Worm (Caenorhabditis elegans) whole organism, late embryonic: ENCODE data around the gene F56C3.10.
"Not testable (repeated sequence)": the region's sequence is repeated elsewhere in the genome, so short reads cannot be mapped to it uniquely, and the experiment has no call there.

Source experiments
- C08G9.2 ChIP-seq: sonication (generic microtip); optimal IDR thresholded peaks from 2 replicates; lab custom pipeline; 2016; ENCODE audit warnings: mild to moderate bottlenecking, missing genetic modification characterization, moderate library complexity, missing compliant biosample characterization
- C38D4.7 ChIP-seq: fragments of 200-800 bp; sonication (Bioruptor generic); optimal IDR thresholded peaks from 2 replicates; lab custom pipeline; 2018; ENCODE audit warnings: mild to moderate bottlenecking, missing genetic modification characterization, moderate library complexity, missing compliant biosample characterization
- K09A11.1 ChIP-seq: sonication (generic microtip); optimal IDR thresholded peaks from 2 replicates; lab custom pipeline; 2017; ENCODE audit warnings: antibody characterized with exemption, mild to moderate bottlenecking, missing genetic modification characterization, missing compliant biosample characterization; ENCODE audit not compliant: insufficient read depth
- ama-1 ChIP-seq: fragments of 150-350 bp; optimal IDR thresholded peaks from 2 replicates; lab custom pipeline; 2014
- ceh-19 ChIP-seq: fragments of 200-800 bp; sonication (Bioruptor generic); optimal IDR thresholded peaks from 2 replicates; lab custom pipeline; 2018; ENCODE audit warnings: mild to moderate bottlenecking, missing genetic modification characterization, missing compliant biosample characterization
- ceh-2 ChIP-seq: sonication (generic microtip); optimal IDR thresholded peaks from 2 replicates; lab custom pipeline; 2016; ENCODE audit warnings: missing genotype, missing genetic modification characterization, missing compliant biosample characterization
- ceh-22 ChIP-seq: sonication (generic microtip); optimal IDR thresholded peaks from 2 replicates; lab custom pipeline; 2017; ENCODE audit warnings: missing biosample characterization, missing genetic modification characterization
- ceh-24 ChIP-seq: sonication (generic microtip); optimal IDR thresholded peaks from 2 replicates; lab custom pipeline; 2016; ENCODE audit warnings: mild to moderate bottlenecking, missing genetic modification characterization, missing compliant biosample characterization
- ceh-31 ChIP-seq: sonication (generic microtip); optimal IDR thresholded peaks from 2 replicates; lab custom pipeline; 2016; ENCODE audit warnings: missing genetic modification characterization, missing compliant biosample characterization
- ceh-34 ChIP-seq: sonication (generic microtip); optimal IDR thresholded peaks from 2 replicates; lab custom pipeline; 2016; ENCODE audit warnings: mild to moderate bottlenecking, missing genetic modification characterization, missing compliant biosample characterization
- ceh-45 ChIP-seq: fragments of 200-800 bp; sonication (Bioruptor generic); IDR thresholded peaks from 2 replicates; pipeline ENCODE4 v1.3.6; 2022; ENCODE audit warnings: missing genetic modification reagents, missing genetic modification characterization, missing compliant biosample characterization
- ceh-48 ChIP-seq: sonication (generic microtip); optimal IDR thresholded peaks from 2 replicates; lab custom pipeline; 2016; ENCODE audit warnings: missing genetic modification characterization, inconsistent platforms, missing compliant biosample characterization
- ceh-6 ChIP-seq: fragments of 200-800 bp; sonication (Bioruptor generic); optimal IDR thresholded peaks from 2 replicates; lab custom pipeline; 2018; ENCODE audit warnings: mild to moderate bottlenecking, missing genetic modification characterization, missing compliant biosample characterization
- ceh-9 ChIP-seq: sonication (generic microtip); optimal IDR thresholded peaks from 2 replicates; lab custom pipeline; 2016; ENCODE audit warnings: mild to moderate bottlenecking, missing genetic modification characterization, inconsistent platforms, missing compliant biosample characterization
- dve-1 ChIP-seq: sonication (generic microtip); optimal IDR thresholded peaks from 2 replicates; lab custom pipeline; 2017; ENCODE audit warnings: antibody characterized with exemption, mild to moderate bottlenecking, missing genetic modification characterization, missing compliant biosample characterization
- elt-2 ChIP-seq: sonication (generic microtip); optimal IDR thresholded peaks from 2 replicates; lab custom pipeline; 2016; ENCODE audit warnings: missing genetic modification reagents, missing genetic modification characterization, missing compliant biosample characterization
- fax-1 ChIP-seq: sonication (generic microtip); optimal IDR thresholded peaks from 2 replicates; lab custom pipeline; 2016; ENCODE audit warnings: missing genotype, missing genetic modification characterization, missing compliant biosample characterization
- fkh-10 ChIP-seq: fragments of 150-350 bp; optimal IDR thresholded peaks from 2 replicates; lab custom pipeline; 2014; ENCODE audit warnings: missing biosample characterization, missing genetic modification reagents, missing genetic modification characterization
- fkh-6 ChIP-seq: sonication (generic microtip); optimal IDR thresholded peaks from 2 replicates; lab custom pipeline; 2016; ENCODE audit warnings: missing genetic modification characterization, missing compliant biosample characterization
- gmeb-2 ChIP-seq: sonication (generic microtip); optimal IDR thresholded peaks from 2 replicates; lab custom pipeline; 2016; ENCODE audit warnings: missing genetic modification characterization, inconsistent platforms, missing compliant biosample characterization
- hlh-15 ChIP-seq: sonication (generic microtip); optimal IDR thresholded peaks from 2 replicates; lab custom pipeline; 2016; ENCODE audit warnings: missing genetic modification characterization, missing compliant biosample characterization
- hlh-30 ChIP-seq: sonication (generic microtip); optimal IDR thresholded peaks from 2 replicates; lab custom pipeline; 2017; ENCODE audit warnings: antibody characterized with exemption, missing genetic modification characterization, missing compliant biosample characterization; ENCODE audit not compliant: insufficient read depth
- hlh-6 ChIP-seq: sonication (generic microtip); optimal IDR thresholded peaks from 2 replicates; lab custom pipeline; 2016; ENCODE audit warnings: missing genotype, missing genetic modification characterization, missing compliant biosample characterization
- lim-6 ChIP-seq: sonication (generic microtip); optimal IDR thresholded peaks from 2 replicates; lab custom pipeline; 2016; ENCODE audit warnings: missing genetic modification characterization, missing compliant biosample characterization
- madf-2 ChIP-seq: sonication (generic microtip); optimal IDR thresholded peaks from 2 replicates; lab custom pipeline; 2017; ENCODE audit warnings: missing genetic modification characterization, missing compliant biosample characterization
- nfya-1 ChIP-seq: sonication (generic microtip); optimal IDR thresholded peaks from 2 replicates; lab custom pipeline; 2017; ENCODE audit warnings: missing genetic modification characterization, mild to moderate bottlenecking, missing compliant biosample characterization, antibody characterized with exemption, moderate library complexity
- npax-4 ChIP-seq: sonication (generic microtip); optimal IDR thresholded peaks from 2 replicates; lab custom pipeline; 2016; ENCODE audit warnings: missing genetic modification characterization, missing compliant biosample characterization
- odd-2 ChIP-seq: sonication (generic microtip); optimal IDR thresholded peaks from 2 replicates; lab custom pipeline; 2017; ENCODE audit warnings: antibody characterized with exemption, mild to moderate bottlenecking, missing genetic modification characterization, missing compliant biosample characterization
- pag-3 ChIP-seq: sonication (generic microtip); optimal IDR thresholded peaks from 2 replicates; lab custom pipeline; 2016; ENCODE audit warnings: missing compliant biosample characterization, missing genetic modification characterization, borderline replicate concordance
- pat-9 ChIP-seq: fragments of 200-800 bp; sonication (Bioruptor generic); optimal IDR thresholded peaks from 2 replicates; lab custom pipeline; 2018; ENCODE audit warnings: mild to moderate bottlenecking, missing genetic modification characterization, moderate library complexity, missing compliant biosample characterization
- pax-1 ChIP-seq: fragments of 150-350 bp; optimal IDR thresholded peaks from 2 replicates; lab custom pipeline; 2014; ENCODE audit warnings: missing biosample characterization, missing genetic modification characterization
- pros-1 ChIP-seq: fragments of 150-350 bp; optimal IDR thresholded peaks from 2 replicates; lab custom pipeline; 2014; ENCODE audit warnings: missing biosample characterization, missing genetic modification reagents, missing genetic modification characterization
- ref-2 ChIP-seq: sonication (generic microtip); optimal IDR thresholded peaks from 2 replicates; lab custom pipeline; 2016; ENCODE audit warnings: missing genetic modification characterization, missing compliant biosample characterization
- sdc-2 ChIP-seq: sonication (generic microtip); optimal IDR thresholded peaks from 2 replicates; lab custom pipeline; 2016; ENCODE audit warnings: missing genotype, missing genetic modification characterization, missing compliant biosample characterization
- sox-2 ChIP-seq: fragments of 200-800 bp; sonication (Bioruptor generic); IDR thresholded peaks from 2 replicates; pipeline ENCODE4 v1.3.6; 2022; ENCODE audit warnings: missing genetic modification reagents, missing genetic modification characterization, missing compliant biosample characterization
- sox-4 ChIP-seq: sonication (generic microtip); optimal IDR thresholded peaks from 2 replicates; lab custom pipeline; 2017; ENCODE audit warnings: mild to moderate bottlenecking, missing genetic modification characterization, inconsistent platforms, missing compliant biosample characterization
- tbx-2 ChIP-seq: sonication (generic microtip); optimal IDR thresholded peaks from 2 replicates; lab custom pipeline; 2016; ENCODE audit warnings: missing genetic modification characterization, missing compliant biosample characterization
- unc-42 ChIP-seq: sonication (generic microtip); optimal IDR thresholded peaks from 2 replicates; lab custom pipeline; 2016; ENCODE audit warnings: missing genotype, missing genetic modification characterization, missing compliant biosample characterization
- unc-55 ChIP-seq: sonication (generic microtip); optimal IDR thresholded peaks from 2 replicates; lab custom pipeline; 2017; ENCODE audit warnings: missing biosample characterization, missing genetic modification reagents, missing genetic modification characterization
- unc-86 ChIP-seq: sonication (generic microtip); optimal IDR thresholded peaks from 2 replicates; lab custom pipeline; 2016; ENCODE audit warnings: missing genetic modification characterization, missing compliant biosample characterization

Gene F56C3.10

DNA sequence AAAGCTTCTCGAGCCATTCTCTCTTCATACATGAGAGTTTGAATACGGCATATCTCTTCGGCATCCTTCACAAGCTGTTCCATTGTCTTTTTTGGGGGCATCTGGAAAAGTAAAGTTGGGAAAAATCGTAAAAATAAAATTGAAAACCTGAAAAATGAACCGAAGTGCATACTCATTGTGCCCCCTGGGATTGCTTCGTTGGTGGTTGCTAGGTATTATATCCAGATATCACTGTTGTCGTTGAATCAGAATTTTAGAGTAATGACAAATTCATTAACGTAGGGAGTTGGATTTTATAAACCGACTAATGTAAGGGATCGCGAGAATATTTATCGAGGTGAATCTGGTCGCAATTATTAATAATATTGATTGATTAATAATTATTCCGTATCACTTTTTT is at the start of gene F56C3.10:
Gene F56C3.10 (minus strand): TSS at position 101 of the 400 bp plus-strand sequence.
- TF ChIP-seq C38D4.7 (GFP tag; lab: Kevin White, UChicago): no peak
- TF ChIP-seq ceh-6 (GFP tag; lab: Kevin White, UChicago): no peak
- no peak for TF ChIP-seq ceh-24 (tag; lab: Kevin White, UChicago)
- no peak for TF ChIP-seq sdc-2 (tag; lab: Kevin White, UChicago)
- no peak for TF ChIP-seq odd-2 (tag; lab: Kevin White, UChicago)
- TF ChIP-seq ceh-2 (tag; lab: Kevin White, UChicago): no peak
- TF ChIP-seq tbx-2 (tag; lab: Kevin White, UChicago): no peak
- no peak for TF ChIP-seq lim-6
- no peak for TF ChIP-seq pag-3 (tag; lab: Kevin White, UChicago)
- TF ChIP-seq nfya-1: no peak
- no peak for TF ChIP-seq pax-1 (tag; lab: Kevin White, UChicago)
- no peak for TF ChIP-seq unc-55
- TF ChIP-seq ref-2 (tag; lab: Kevin White, UChicago): no peak
- TF ChIP-seq ceh-34 (tag; lab: Kevin White, UChicago): no peak
- no peak for TF ChIP-seq ceh-45
- TF ChIP-seq ceh-48: no peak

DNA sequence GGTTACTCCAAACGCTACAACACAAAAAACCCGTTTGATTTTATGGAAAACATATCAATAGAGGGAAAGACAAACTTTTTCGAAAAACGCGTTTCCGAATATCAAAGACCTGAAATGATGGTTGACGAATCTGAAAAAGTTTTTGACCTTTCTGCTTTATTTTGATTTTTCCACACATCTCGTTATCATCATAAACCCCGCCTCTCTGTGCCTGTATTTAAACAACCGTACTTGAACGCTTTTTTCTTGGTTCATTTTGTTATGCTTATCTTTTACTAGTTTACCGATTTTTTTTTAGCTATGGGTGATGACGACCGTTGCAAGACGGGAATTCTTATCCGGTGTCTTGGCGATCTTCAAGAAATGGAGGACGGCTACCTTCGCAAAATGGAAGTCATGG is 49.2 kb upstream of the F56C3.10 start, which contains the start of gene F19G12.1:
Gene F19G12.1 (plus strand): TSS at position 301 of the 400 bp plus-strand sequence.
- TF ChIP-seq unc-86, ceh-22, unc-42 (tag; lab: Kevin White, UChicago): not testable (repeated sequence)

DNA sequence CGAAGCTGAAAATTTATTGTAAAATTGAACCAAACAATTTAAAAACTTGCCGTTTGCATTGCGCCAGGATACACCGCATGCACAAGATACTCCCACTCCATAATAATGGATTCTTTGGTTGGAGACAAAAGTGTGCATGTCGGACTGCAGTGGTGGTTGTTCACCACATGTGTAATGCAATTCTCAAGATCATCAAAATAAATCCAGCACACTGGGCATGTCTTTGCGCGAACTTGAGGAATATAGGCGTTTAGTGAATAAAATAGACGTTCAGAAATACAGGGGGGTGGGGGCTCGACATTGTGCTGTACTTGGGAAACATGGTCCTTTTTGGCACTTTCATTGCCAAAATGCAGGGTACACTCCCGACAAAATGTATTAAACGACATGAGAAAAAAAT is 45.0 kb upstream of the F56C3.10 start, which contains the start of gene F19G12.11:
Gene F19G12.11 (minus strand): TSS at position 101 of the 400 bp plus-strand sequence.
- TF ChIP-seq odd-2 (tag; lab: Kevin White, UChicago): no peak
- TF ChIP-seq hlh-30 (tag; lab: Kevin White, UChicago): no peak
- no peak for TF ChIP-seq sox-4 (tag; lab: Kevin White, UChicago)
- no peak for TF ChIP-seq gmeb-2 (tag; lab: Kevin White, UChicago)
- TF ChIP-seq K09A11.1 (tag; lab: Kevin White, UChicago): no peak
- no peak for TF ChIP-seq fkh-6
- TF ChIP-seq ceh-48: no peak

DNA sequence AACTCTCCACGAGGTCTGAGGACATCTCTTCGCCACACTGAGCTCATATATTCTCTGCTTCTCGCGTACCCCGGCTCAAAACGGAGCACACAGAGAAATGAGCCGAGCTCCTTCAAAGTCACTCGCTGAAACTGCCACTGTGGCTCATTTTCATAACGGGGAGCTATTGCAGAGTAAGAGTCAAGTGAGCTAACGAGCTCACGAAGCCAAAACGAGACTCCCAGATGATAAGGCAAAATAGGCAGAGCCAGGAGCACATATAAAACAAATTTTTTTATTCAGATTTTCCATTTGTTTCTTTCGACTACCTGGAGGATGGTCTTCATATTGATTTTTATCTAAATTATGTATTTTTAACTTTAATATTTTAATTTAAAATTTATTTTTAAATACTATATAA is 43.0 kb upstream of the F56C3.10 start, which contains the start of gene F19G12.3:
Gene F19G12.3 (plus strand): TSS at position 301 of the 400 bp plus-strand sequence.
- TF ChIP-seq C08G9.2 (no peak), elt-2 (no peak), hlh-30 (tag; lab: Kevin White, UChicago) (no peak), sox-2 (no peak), npax-4 (no peak), ceh-48 (no peak), dve-1 (tag; lab: Kevin White, UChicago) (no peak)

DNA sequence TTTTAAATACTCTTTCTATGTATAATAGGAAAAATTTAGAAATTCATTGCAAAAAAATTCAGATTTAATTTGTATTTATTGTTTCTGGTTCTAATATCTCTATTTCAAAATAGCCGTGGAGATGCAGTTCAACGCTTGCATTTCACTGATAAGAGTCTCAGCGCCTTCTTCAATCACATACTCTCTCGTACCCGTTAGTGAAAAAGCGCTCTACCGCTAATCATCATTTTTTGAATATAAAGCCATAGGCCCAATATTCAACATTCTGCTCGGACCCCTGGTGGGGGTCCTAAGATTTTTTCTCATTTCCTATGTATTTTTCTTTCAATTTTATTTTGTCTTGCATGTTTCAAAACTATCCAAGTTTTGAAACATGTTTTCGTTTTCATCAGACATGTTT is 39.1 kb upstream of the F56C3.10 start:
- TF ChIP-seq ceh-31 (tag; lab: Kevin White, UChicago): no peak
- no peak for TF ChIP-seq pros-1 (tag; lab: Kevin White, UChicago)
- no peak for TF ChIP-seq unc-42 (tag; lab: Kevin White, UChicago)
- no peak for TF ChIP-seq fax-1
- TF ChIP-seq hlh-6 (tag; lab: Kevin White, UChicago): no peak
- no peak for TF ChIP-seq madf-2 (tag; lab: Kevin White, UChicago)
- no peak for TF ChIP-seq hlh-15 (tag; lab: Kevin White, UChicago)
- no peak for TF ChIP-seq ama-1
- TF ChIP-seq fkh-10 (GFP tag; lab: Kevin White, UChicago): no peak
- no peak for TF ChIP-seq pag-3 (tag; lab: Kevin White, UChicago)
- TF ChIP-seq ceh-9 (tag; lab: Kevin White, UChicago): no peak
- no peak for TF ChIP-seq pat-9
- no peak for TF ChIP-seq ceh-19 (GFP tag; lab: Kevin White, UChicago)
